Worm (Caenorhabditis elegans): ENCODE results near the gene inx-1.
A peak's percentile ranks its signal among the peaks of the same experiment; 100 is the strongest.

Gene inx-1

DNA sequence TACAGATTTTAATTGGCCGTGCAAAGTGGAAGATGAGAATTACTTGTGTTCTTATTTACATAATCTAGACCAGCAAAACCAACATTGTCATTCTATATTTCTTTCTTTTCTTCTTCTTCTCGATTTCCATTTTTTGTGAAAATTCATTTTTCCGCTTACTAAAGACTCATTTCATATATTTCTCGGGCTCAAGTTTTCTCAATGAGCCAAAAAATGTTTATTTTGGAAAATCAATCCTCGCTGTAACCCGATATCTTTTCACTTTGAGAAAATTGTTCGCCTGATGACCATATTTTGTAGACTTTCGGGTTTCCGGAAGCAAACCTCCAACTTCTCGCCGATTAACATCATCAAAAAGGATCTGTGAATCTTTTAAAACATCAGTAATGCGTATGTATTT, 42.2 kb downstream of the inx-1 start, which contains the start of gene nhx-4:
TSS of gene nhx-4 (plus strand) at position 301 of the 400 bp plus-strand sequence.
- TF ChIP-seq lin-13 (GFP tag; optimal IDR thresholded peaks at IDR 0.05) (no peak), egl-27 (tag; optimal IDR thresholded peaks at IDR 0.05) (no peak), nhr-21 (tag; optimal IDR thresholded peaks at IDR 0.05) (no peak), lin-39 (tag; optimal IDR thresholded peaks at IDR 0.05) (no peak), sem-4 (tag; optimal IDR thresholded peaks at IDR 0.05) (no peak), mab-5 (tag; optimal IDR thresholded peaks at IDR 0.05) (no peak), gmeb-1 (tag; optimal IDR thresholded peaks at IDR 0.05) (no peak)

ce11 chrX:6905581-6905980, 50.6 kb downstream of the inx-1 start:
- TF ChIP-seq unc-39 (tag; optimal IDR thresholded peaks at IDR 0.05) (no peak), elt-1 (tag; optimal IDR thresholded peaks at IDR 0.05) (no peak), crh-2 (tag; optimal IDR thresholded peaks at IDR 0.05) (peak; percentile 65), lin-11 (tag; optimal IDR thresholded peaks at IDR 0.05) (no peak), lin-13 (GFP tag; optimal IDR thresholded peaks at IDR 0.05) (no peak), skn-1 (tag; optimal IDR thresholded peaks at IDR 0.05) (no peak), F13H6.1 (tag; optimal IDR thresholded peaks at IDR 0.05) (peak; percentile 47), fos-1 (tag; optimal IDR thresholded peaks at IDR 0.05) (peak; percentile 67), sma-9 (GFP tag; optimal IDR thresholded peaks at IDR 0.05) (peak; percentile 38), sma-9 (tag; optimal IDR thresholded peaks at IDR 0.05) (no peak), nhr-21 (tag; optimal IDR thresholded peaks at IDR 0.05) (no peak), elt-3 (tag; optimal IDR thresholded peaks at IDR 0.05) (no peak), nhr-237 (tag; optimal IDR thresholded peaks at IDR 0.05) (no peak), nhr-129 (tag; optimal IDR thresholded peaks at IDR 0.05) (peak; percentile 84)

- no peak for TF ChIP-seq aly-2 (tag; optimal IDR thresholded peaks at IDR 0.05)
- peak; percentile 8 for TF ChIP-seq nhr-25 (tag; optimal IDR thresholded peaks at IDR 0.05)
- TF ChIP-seq nhr-129 (tag; optimal IDR thresholded peaks at IDR 0.05) = peak; percentile 7
Observed at ce11 chrX:6904064-6904771, 52.0 kb downstream of the inx-1 start, which contains the start of gene sid-5. Gene sid-5, plus strand, starts transcription at chrX:6904721.

DNA sequence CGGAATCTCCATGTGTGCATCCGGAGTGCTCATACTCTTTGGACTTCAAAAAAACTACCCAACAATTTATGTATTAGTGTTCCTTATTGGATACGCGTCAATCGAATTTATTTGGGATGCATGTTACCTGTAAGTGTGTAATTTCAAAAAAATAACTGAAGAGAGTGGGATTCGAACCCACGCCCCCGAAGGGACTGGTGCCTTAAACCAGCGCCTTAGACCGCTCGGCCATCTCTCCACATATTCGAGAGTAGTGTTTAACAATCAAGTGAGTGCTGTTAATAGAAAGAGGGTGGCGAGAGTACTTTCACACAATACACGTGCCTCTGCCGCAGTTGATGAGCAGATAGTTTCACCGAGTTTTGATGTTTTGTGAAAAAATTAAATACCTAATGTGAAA, 53.2 kb downstream of the inx-1 start:
- TF ChIP-seq fos-1 (tag; optimal IDR thresholded peaks at IDR 0.05) (peak; percentile 25), nhr-129 (tag; optimal IDR thresholded peaks at IDR 0.05) (peak; percentile 74), nhr-25 (tag; optimal IDR thresholded peaks at IDR 0.05) (peak; percentile 7), lin-11 (tag; optimal IDR thresholded peaks at IDR 0.05) (no peak), egl-27 (tag; optimal IDR thresholded peaks at IDR 0.05) (no peak), unc-55 (GFP tag; optimal IDR thresholded peaks at IDR 0.05) (peak; percentile 74), C34F6.9 (tag; optimal IDR thresholded peaks at IDR 0.05) (peak; percentile 11), lsy-2 (tag; optimal IDR thresholded peaks at IDR 0.05) (peak; percentile 37 to 41), sma-3 (GFP tag; optimal IDR thresholded peaks at IDR 0.05) (peak; percentile 58), elt-3 (tag; optimal IDR thresholded peaks at IDR 0.05) (no peak), nhr-10 (tag; optimal IDR thresholded peaks at IDR 0.05) (no peak), ztf-11 (tag; optimal IDR thresholded peaks at IDR 0.05) (no peak), mab-5 (tag; optimal IDR thresholded peaks at IDR 0.05) (no peak), F13H6.1 (tag; optimal IDR thresholded peaks at IDR 0.05) (peak; percentile 55), nhr-21 (tag; optimal IDR thresholded peaks at IDR 0.05) (peak; percentile 21), crh-2 (tag; optimal IDR thresholded peaks at IDR 0.05) (peak; percentile 53), sma-9 (GFP tag; optimal IDR thresholded peaks at IDR 0.05) (peak; percentile 46), sma-9 (tag; optimal IDR thresholded peaks at IDR 0.05) (no peak), alr-1 (tag; optimal IDR thresholded peaks at IDR 0.05) (no peak), lin-13 (GFP tag; optimal IDR thresholded peaks at IDR 0.05) (peak; percentile 36), unc-62 (GFP tag; optimal IDR thresholded peaks at IDR 0.05) (no peak), mdl-1 (tag; optimal IDR thresholded peaks at IDR 0.05) (peak; percentile 11 to 53)

- TF ChIP-seq nhr-11 (tag; optimal IDR thresholded peaks at IDR 0.05) (no peak), peb-1 (tag; optimal IDR thresholded peaks at IDR 0.05) (no peak), mab-5 (tag; optimal IDR thresholded peaks at IDR 0.05) (no peak), lin-39 (tag; optimal IDR thresholded peaks at IDR 0.05) (no peak), elt-3 (tag; optimal IDR thresholded peaks at IDR 0.05) (no peak), lin-11 (tag; optimal IDR thresholded peaks at IDR 0.05) (no peak), nhr-21 (tag; optimal IDR thresholded peaks at IDR 0.05) (no peak), Y55F3AM.14 (GFP tag; optimal IDR thresholded peaks at IDR 0.05) (no peak), ztf-1 (GFP tag; conservative IDR thresholded peaks at IDR 0.05) (no peak), ztf-4 (tag; optimal IDR thresholded peaks at IDR 0.05) (no peak), dmd-4 (tag; optimal IDR thresholded peaks at IDR 0.05) (no peak), ztf-11 (tag; optimal IDR thresholded peaks at IDR 0.05) (no peak)
Observed at ce11 chrX:6901078-6901477, 55.1 kb downstream of the inx-1 start, which contains the start of gene pes-23. Gene pes-23, plus strand, starts transcription at chrX:6901378.
